Fruit fly (Drosophila melanogaster): ENCODE data around the gene U4-U6-60K.

Gene U4-U6-60K

DNA sequence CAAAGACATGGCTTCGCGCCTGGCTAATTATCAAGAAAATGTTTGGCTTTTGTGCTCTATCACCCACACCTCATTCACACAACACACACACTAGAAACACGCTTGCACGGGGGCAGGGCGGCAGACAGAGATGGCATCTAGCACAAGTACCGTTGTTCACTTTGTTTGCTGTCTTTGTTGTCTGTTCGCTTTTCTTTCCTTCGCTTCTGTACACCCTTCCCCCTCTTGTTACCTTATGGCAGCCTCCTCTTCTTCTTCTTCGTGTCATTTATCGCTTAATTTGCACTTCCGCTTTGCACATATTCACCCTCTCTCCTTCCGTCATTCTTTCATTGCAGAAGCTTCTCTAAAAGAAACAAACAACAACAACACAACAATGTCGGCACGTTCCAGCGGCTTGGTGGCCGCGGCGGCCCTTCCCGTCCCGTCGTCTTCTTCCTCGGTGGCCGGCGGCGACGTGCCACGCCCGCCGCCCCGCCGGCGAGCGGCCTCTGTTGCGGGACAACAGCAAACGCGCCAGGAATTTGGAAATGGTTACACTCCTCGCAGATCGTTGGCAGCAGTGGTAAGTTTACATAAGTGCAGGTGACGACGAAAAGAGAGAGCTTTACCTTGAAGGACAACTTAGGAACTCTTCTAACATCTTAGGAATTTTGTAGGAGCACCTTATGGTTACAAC is 16.9 kb upstream of the U4-U6-60K start (continued):
- TF ChIP-seq CG11456 (GFP tag; IDR thresholded peaks at IDR 0.05): no peak
- TF ChIP-seq bsh (GFP tag; optimal IDR thresholded peaks at IDR 0.05): peak in 1 of 2 experiments; percentile 7
- peak; percentile 7 for TF ChIP-seq CG11723 (GFP tag; optimal IDR thresholded peaks at IDR 0.05)
- TF ChIP-seq CG11695 (GFP tag; IDR thresholded peaks at IDR 0.05): 0 out of 3 replicates have a peak, but pooled peaks have one; percentile 14
- no peak for TF ChIP-seq Trl (optimal IDR thresholded peaks at IDR 0.05)
- peak; percentile 3 for TF ChIP-seq Trl (GFP tag; optimal IDR thresholded peaks at IDR 0.05)
- 0 out of 2 replicates have a peak, but pooled peaks have one; percentile 9 for TF ChIP-seq CG9932 (GFP tag; IDR thresholded peaks at IDR 0.05)
- TF ChIP-seq chm (GFP tag; IDR thresholded peaks at IDR 0.05): peak; percentile 40
- peak; percentile 72 for TF ChIP-seq CG17385 (GFP tag; optimal IDR thresholded peaks at IDR 0.05)
- 0 out of 3 replicates have a peak, but pooled peaks have one; percentile 14 for TF ChIP-seq Doc3 (GFP tag; IDR thresholded peaks at IDR 0.05; ENCODE audit: partially characterized antibody)
- TF ChIP-seq D (optimal IDR thresholded peaks at IDR 0.05): peak; percentile 34
- TF ChIP-seq D (GFP tag; optimal IDR thresholded peaks at IDR 0.05): no peak
- TF ChIP-seq Nf-YA (GFP tag; IDR thresholded peaks at IDR 0.05): 0 out of 2 replicates have a peak, but pooled peaks have one; percentile 17
- peak; percentile 28 for TF ChIP-seq CG1832 (GFP tag; optimal IDR thresholded peaks at IDR 0.05)
- 0 out of 3 replicates have a peak, but pooled peaks have one; percentile 23 for TF ChIP-seq CG2199 (GFP tag; IDR thresholded peaks at IDR 0.05)
- TF ChIP-seq CG10321 (GFP tag; IDR thresholded peaks at IDR 0.05): peak; percentile 80
- peak; percentile 56; the same call in 1 of the 2 replicates for TF ChIP-seq CG4360 (GFP tag; IDR thresholded peaks at IDR 0.05)
- TF ChIP-seq ATbp (GFP tag; optimal IDR thresholded peaks at IDR 0.05): peak; percentile 32
- TF ChIP-seq MBD-R2 (GFP tag; IDR thresholded peaks at IDR 0.05): peak; percentile 23
- no peak for TF ChIP-seq CG11085 (GFP tag; IDR thresholded peaks at IDR 0.05)
- no peak for TF ChIP-seq Dll (GFP tag; IDR thresholded peaks at IDR 0.05; ENCODE audit: partially characterized antibody)
- no peak for TF ChIP-seq Lhr (GFP tag; optimal IDR thresholded peaks at IDR 0.05)
- TF ChIP-seq CG11696 (GFP tag; IDR thresholded peaks at IDR 0.05): 0 out of 2 replicates have a peak, but pooled peaks have one; percentile 30
- peak; percentile 73 for TF ChIP-seq cg (GFP tag; optimal IDR thresholded peaks at IDR 0.05)
- TF ChIP-seq E2f2 (GFP tag; IDR thresholded peaks at IDR 0.05): peak; percentile 22; the same call in 1 of the 2 replicates
- no peak for TF ChIP-seq CG4707 (GFP tag; optimal IDR thresholded peaks at IDR 0.05)

DNA sequence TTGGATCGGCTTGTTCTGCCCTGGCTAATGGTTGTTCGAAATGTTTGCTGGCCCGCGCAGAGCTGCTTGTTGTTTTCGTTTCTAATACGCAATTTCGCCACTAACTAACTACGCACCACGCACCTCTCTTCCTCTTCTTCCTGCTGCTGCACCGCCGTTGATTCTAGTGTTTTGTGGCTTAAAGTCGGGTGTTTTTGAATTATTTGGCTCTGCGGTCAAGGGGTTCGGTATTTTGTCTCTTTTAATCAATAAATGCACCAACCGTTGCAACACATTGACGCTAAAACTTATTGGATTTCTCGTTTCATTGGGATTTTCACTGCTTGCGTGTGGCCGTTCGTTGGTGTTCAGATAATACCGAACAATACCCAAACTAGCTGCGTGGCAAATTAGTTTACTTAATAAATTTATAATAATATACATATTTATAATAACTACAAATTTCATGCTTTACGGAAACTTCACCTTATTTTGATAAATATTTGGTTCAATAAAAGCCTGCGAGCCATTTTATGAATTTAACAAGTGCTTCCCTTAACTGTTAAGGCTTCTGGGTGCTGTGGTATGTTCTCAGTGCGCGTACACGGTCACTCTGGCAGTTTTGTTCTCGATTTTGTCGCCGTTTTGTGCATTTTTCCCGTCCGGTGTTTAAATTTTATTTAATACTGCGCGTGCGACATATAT is 15.9 kb upstream of the U4-U6-60K start, which contains the start of the genes Edc3 and Nedd4:
Gene Edc3, minus strand, starts transcription at position 351 of the 684 bp plus-strand sequence.
Gene Nedd4, plus strand, starts transcription at position 571 of the 684 bp plus-strand sequence.
- peak; percentile 78 for TF ChIP-seq row (GFP tag; IDR thresholded peaks at IDR 0.05)
- TF ChIP-seq Xrp1 (GFP tag; IDR thresholded peaks at IDR 0.05): no peak
- no peak for TF ChIP-seq Dip2 (GFP tag; IDR thresholded peaks at IDR 0.05)
- no peak for TF ChIP-seq Doc3 (GFP tag; IDR thresholded peaks at IDR 0.05; ENCODE audit: partially characterized antibody)
- TF ChIP-seq CG10543 (GFP tag; optimal IDR thresholded peaks at IDR 0.05): peak; percentile 39
- peak; percentile 28; the same call in 1 of the 2 replicates for TF ChIP-seq Scr (GFP tag; IDR thresholded peaks at IDR 0.05; ENCODE audit: partially characterized antibody)
- no peak for TF ChIP-seq sc (optimal IDR thresholded peaks at IDR 0.05)
- TF ChIP-seq sc (GFP tag; optimal IDR thresholded peaks at IDR 0.05): no peak
- no peak for TF ChIP-seq CG8388 (GFP tag; optimal IDR thresholded peaks at IDR 0.05)
- TF ChIP-seq CG1792 (GFP tag; optimal IDR thresholded peaks at IDR 0.05): no peak
- no peak for TF ChIP-seq CG7839 (tag; optimal IDR thresholded peaks at IDR 0.05)
- no peak for TF ChIP-seq cad (GFP tag; optimal IDR thresholded peaks at IDR 0.05)
- peak; percentile 50 for TF ChIP-seq phol (tag; optimal IDR thresholded peaks at IDR 0.05)
- peak; percentile 53 for TF ChIP-seq Elba2 (GFP tag; optimal IDR thresholded peaks at IDR 0.05)
- TF ChIP-seq HLH54F (GFP tag; optimal IDR thresholded peaks at IDR 0.05): no peak
- TF ChIP-seq HLHmδ (GFP tag; optimal IDR thresholded peaks at IDR 0.05): no peak
- TF ChIP-seq sna (GFP tag; IDR thresholded peaks at IDR 0.05; ENCODE audit: partially characterized antibody): no peak
- no peak for TF ChIP-seq Opbp (GFP tag; IDR thresholded peaks at IDR 0.05; ENCODE audit: partially characterized antibody)
- TF ChIP-seq ara (GFP tag; IDR thresholded peaks at IDR 0.05): no peak
- no peak for TF ChIP-seq ash1 (GFP tag; optimal IDR thresholded peaks at IDR 0.05)
- peak; percentile 2 for TF ChIP-seq nerfin-1 (tag; optimal IDR thresholded peaks at IDR 0.05)
- no peak for TF ChIP-seq grn (GFP tag; optimal IDR thresholded peaks at IDR 0.05)
- no peak for TF ChIP-seq Fer2 (tag; optimal IDR thresholded peaks at IDR 0.05)
- peak; percentile 2 for TF ChIP-seq Spps (tag; optimal IDR thresholded peaks at IDR 0.05)
